Worm (Caenorhabditis elegans): ENCODE measurements around the gene EGAP1.1.

Gene EGAP1.1

ce11 chrIII:5936992-5937391 lies at the start of gene EGAP1.1:
TSS of gene EGAP1.1 (minus strand) at chrIII:5937220.
- TF ChIP-seq cebp-1 (GFP tag; IDR thresholded peaks at IDR 0.05) (peak; percentile 62), cebp-1 (tag; optimal IDR thresholded peaks at IDR 0.05) (peak; percentile 88), xnd-1 (tag; optimal IDR thresholded peaks at IDR 0.05) (no peak), zim-3 (tag; optimal IDR thresholded peaks at IDR 0.05) (no peak), akir-1 (GFP tag; optimal IDR thresholded peaks at IDR 0.05) (no peak), dox-1 (GFP tag; IDR thresholded peaks at IDR 0.05) (no peak), nfyb-1 (GFP tag; IDR thresholded peaks at IDR 0.05) (no peak), madf-10 (tag; optimal IDR thresholded peaks at IDR 0.05) (peak; percentile 17)

- TF ChIP-seq madf-10 (tag; optimal IDR thresholded peaks at IDR 0.05): no peak
- TF ChIP-seq gei-17 (GFP tag; optimal IDR thresholded peaks at IDR 0.05): no peak
- TF ChIP-seq lir-1 (GFP tag; conservative IDR thresholded peaks at IDR 0.05): no peak
- no peak for TF ChIP-seq sptf-2 (GFP tag; optimal IDR thresholded peaks at IDR 0.05)
- TF ChIP-seq F33H1.4 (GFP tag; IDR thresholded peaks at IDR 0.05): no peak
- TF ChIP-seq let-526 (GFP tag; IDR thresholded peaks at IDR 0.05): no peak
- no peak for TF ChIP-seq F49E8.2 (tag; optimal IDR thresholded peaks at IDR 0.05; ENCODE audit: insufficient read depth)
- no peak for TF ChIP-seq C17E4.6 (GFP tag; IDR thresholded peaks at IDR 0.05)
- TF ChIP-seq ccch-3 (GFP tag; optimal IDR thresholded peaks at IDR 0.05): no peak
- no peak for TF ChIP-seq repo-1 (tag; optimal IDR thresholded peaks at IDR 0.05)
- TF ChIP-seq lsl-1 (GFP tag; optimal IDR thresholded peaks at IDR 0.05): no peak
- TF ChIP-seq B0336.3 (GFP tag; IDR thresholded peaks at IDR 0.05): no peak
- TF ChIP-seq efl-1 (GFP tag; optimal IDR thresholded peaks at IDR 0.05): no peak
- TF ChIP-seq ztf-6 (GFP tag; IDR thresholded peaks at IDR 0.05): no peak
- no peak for TF ChIP-seq attf-5 (GFP tag; optimal IDR thresholded peaks at IDR 0.05)
- no peak for TF ChIP-seq die-1 (tag; optimal IDR thresholded peaks at IDR 0.05)
- no peak for TF ChIP-seq lin-35 (GFP tag; optimal IDR thresholded peaks at IDR 0.05)
- no peak for TF ChIP-seq madf-6 (GFP tag; IDR thresholded peaks at IDR 0.05)
- TF ChIP-seq ztf-22 (GFP tag; optimal IDR thresholded peaks at IDR 0.05): no peak
- no peak for TF ChIP-seq unc-130 (GFP tag; optimal IDR thresholded peaks at IDR 0.05)
These were observed 48.3 kb upstream of the EGAP1.1 start, which contains the start of gene T04C9.3 for ce11 chrIII:5985340-5985739. TSS of gene T04C9.3 (plus strand) at chrIII:5985640.

- TF ChIP-seq hmg-1.2 (GFP tag; IDR thresholded peaks at IDR 0.05): peak; percentile 63; the same call in 1 of the 2 replicates
- no peak for TF ChIP-seq F37B4.10 (GFP tag; IDR thresholded peaks at IDR 0.05)
These were observed 45.9 kb upstream of the EGAP1.1 start for ce11 chrIII:5982753-5983390.

ce11 chrIII:5982026-5982425 lies 45.0 kb upstream of the EGAP1.1 start, which contains the start of gene frm-2:
TSS of gene frm-2 (minus strand) at chrIII:5982126.
- TF ChIP-seq let-526 (GFP tag; IDR thresholded peaks at IDR 0.05): no peak
- TF ChIP-seq rcor-1 (GFP tag; IDR thresholded peaks at IDR 0.05): no peak
- TF ChIP-seq lsl-1 (GFP tag; optimal IDR thresholded peaks at IDR 0.05): no peak
- no peak for TF ChIP-seq ceh-91 (GFP tag; IDR thresholded peaks at IDR 0.05)
- TF ChIP-seq zfh-2 (GFP tag; conservative IDR thresholded peaks at IDR 0.05): no peak
- TF ChIP-seq ccch-3 (GFP tag; optimal IDR thresholded peaks at IDR 0.05): no peak
- TF ChIP-seq repo-1 (tag; optimal IDR thresholded peaks at IDR 0.05): no peak
- no peak for TF ChIP-seq atf-7 (tag; optimal IDR thresholded peaks at IDR 0.05)
- TF ChIP-seq snpc-1.1 (tag; optimal IDR thresholded peaks at IDR 0.05; ENCODE audit: insufficient read depth): no peak
- TF ChIP-seq madf-8 (GFP tag; conservative IDR thresholded peaks at IDR 0.05): no peak
- no peak for TF ChIP-seq ztf-25 (GFP tag; IDR thresholded peaks at IDR 0.05)
- no peak for TF ChIP-seq K11D2.4 (GFP tag; IDR thresholded peaks at IDR 0.05)
- no peak for TF ChIP-seq zim-3 (tag; optimal IDR thresholded peaks at IDR 0.05)
- no peak for TF ChIP-seq egrh-3 (GFP tag; IDR thresholded peaks at IDR 0.05)
- TF ChIP-seq lin-54 (GFP tag; optimal IDR thresholded peaks at IDR 0.05): no peak
- TF ChIP-seq tlf-1 (GFP tag; optimal IDR thresholded peaks at IDR 0.05): no peak
- TF ChIP-seq F52B5.7 (tag; optimal IDR thresholded peaks at IDR 0.05): no peak
- no peak for TF ChIP-seq ztf-28 (GFP tag; IDR thresholded peaks at IDR 0.05)
- no peak for TF ChIP-seq snpc-4 (GFP tag; optimal IDR thresholded peaks at IDR 0.05)
- no peak for TF ChIP-seq snpc-4 (tag; optimal IDR thresholded peaks at IDR 0.05)
- TF ChIP-seq F57A8.1 (GFP tag; optimal IDR thresholded peaks at IDR 0.05): no peak
